Worm (Caenorhabditis elegans): ENCODE data around the gene mics-1.

The mics-1 gene

ce11 chrV:10562817-10563216 lies 15.3 kb downstream of the mics-1 start:
- no peak for TF ChIP-seq ceh-39 (tag; optimal IDR thresholded peaks at IDR 0.05)
- no peak for TF ChIP-seq blmp-1 (tag; optimal IDR thresholded peaks at IDR 0.05)
- TF ChIP-seq unc-39 (tag; optimal IDR thresholded peaks at IDR 0.05): no peak
- TF ChIP-seq tbx-8 (GFP tag; optimal IDR thresholded peaks at IDR 0.05): no peak
- no peak for TF ChIP-seq nhr-76 (tag; optimal IDR thresholded peaks at IDR 0.05)
- no peak for TF ChIP-seq lsy-2 (tag; optimal IDR thresholded peaks at IDR 0.05)
- no peak for TF ChIP-seq ham-2 (GFP tag; optimal IDR thresholded peaks at IDR 0.05)
- no peak for TF ChIP-seq sptf-1 (tag; optimal IDR thresholded peaks at IDR 0.05)
- no peak for TF ChIP-seq pha-4 (tag; optimal IDR thresholded peaks at IDR 0.05)
- TF ChIP-seq drap-1 (GFP tag; optimal IDR thresholded peaks at IDR 0.05): no peak
- no peak for TF ChIP-seq elt-1 (tag; optimal IDR thresholded peaks at IDR 0.05; ENCODE audit: borderline replicate concordance, insufficient read depth)
- no peak for TF ChIP-seq lin-13 (tag; optimal IDR thresholded peaks at IDR 0.05)
- TF ChIP-seq mab-5 (tag; optimal IDR thresholded peaks at IDR 0.05): no peak
- TF ChIP-seq zip-8 (tag; optimal IDR thresholded peaks at IDR 0.05): no peak
- TF ChIP-seq mep-1 (tag; optimal IDR thresholded peaks at IDR 0.05): no peak
- TF ChIP-seq ceh-83 (GFP tag; optimal IDR thresholded peaks at IDR 0.05): no peak
- TF ChIP-seq mls-2 (tag; optimal IDR thresholded peaks at IDR 0.05): no peak

DNA sequence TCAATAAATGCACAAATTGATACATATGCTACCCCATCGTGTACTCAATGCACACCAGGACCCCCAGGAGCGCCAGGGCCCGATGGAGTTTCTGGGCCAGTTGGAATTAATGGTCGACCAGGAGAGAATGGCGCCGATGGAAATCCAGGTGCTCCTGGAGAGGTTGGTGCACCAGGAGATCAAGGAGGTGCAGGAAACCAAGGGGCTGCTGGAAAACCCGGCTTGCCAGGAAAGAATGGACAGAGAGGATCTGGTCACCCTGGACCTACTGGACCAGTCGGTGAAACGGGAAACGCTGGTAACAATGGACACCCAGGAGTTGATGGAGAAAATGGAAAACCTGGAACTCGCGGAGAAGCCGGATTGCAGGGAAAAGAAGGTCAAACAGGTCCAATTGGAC lies 16.5 kb downstream of the mics-1 start:
- TF ChIP-seq mab-5 (tag; optimal IDR thresholded peaks at IDR 0.05) (no peak), nhr-28 (tag; optimal IDR thresholded peaks at IDR 0.05) (no peak), bed-3 (GFP tag; optimal IDR thresholded peaks at IDR 0.05) (no peak), nhr-2 (tag; optimal IDR thresholded peaks at IDR 0.05) (no peak), ces-1 (GFP tag; optimal IDR thresholded peaks at IDR 0.05) (no peak), mls-2 (tag; optimal IDR thresholded peaks at IDR 0.05) (no peak), mep-1 (tag; optimal IDR thresholded peaks at IDR 0.05) (no peak), ceh-39 (tag; optimal IDR thresholded peaks at IDR 0.05) (no peak), snpc-4 (tag; optimal IDR thresholded peaks at IDR 0.05) (no peak), lsy-2 (tag; optimal IDR thresholded peaks at IDR 0.05) (no peak), ham-2 (GFP tag; optimal IDR thresholded peaks at IDR 0.05) (no peak), elt-3 (tag; optimal IDR thresholded peaks at IDR 0.05) (no peak), sptf-1 (tag; optimal IDR thresholded peaks at IDR 0.05) (no peak), cnd-1 (tag; optimal IDR thresholded peaks at IDR 0.05) (no peak), elt-1 (tag; optimal IDR thresholded peaks at IDR 0.05; ENCODE audit: borderline replicate concordance, insufficient read depth) (no peak), nhr-12 (tag; optimal IDR thresholded peaks at IDR 0.05) (no peak)

DNA sequence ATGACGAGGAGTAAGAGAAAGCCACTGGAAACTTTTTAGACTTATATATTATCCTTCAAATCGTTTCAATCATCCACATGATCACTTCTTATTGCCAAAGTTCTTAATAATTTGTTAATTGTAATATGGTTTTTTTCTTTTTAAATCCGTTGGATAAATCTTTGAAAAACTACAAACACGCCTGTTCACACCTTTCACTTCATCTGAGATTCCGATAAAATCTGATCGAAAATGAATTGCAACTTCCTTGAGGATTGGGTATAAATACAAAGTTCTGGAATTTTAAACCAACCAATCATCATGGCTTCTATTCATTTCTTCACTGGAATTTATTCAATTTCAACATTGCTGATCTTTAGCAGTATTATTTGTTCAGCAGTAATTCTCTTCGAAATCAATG lies 17.5 kb downstream of the mics-1 start, which contains the start of gene col-152:
col-152 (plus strand) TSS at position 301 of the 400 bp plus-strand sequence.
- no peak for TF ChIP-seq drap-1 (GFP tag; optimal IDR thresholded peaks at IDR 0.05)
- TF ChIP-seq blmp-1 (tag; optimal IDR thresholded peaks at IDR 0.05): no peak
- no peak for TF ChIP-seq sptf-1 (tag; optimal IDR thresholded peaks at IDR 0.05)
- TF ChIP-seq tbx-8 (GFP tag; optimal IDR thresholded peaks at IDR 0.05): no peak
- TF ChIP-seq zip-8 (tag; optimal IDR thresholded peaks at IDR 0.05): no peak
- TF ChIP-seq mls-2 (tag; optimal IDR thresholded peaks at IDR 0.05): no peak
- no peak for TF ChIP-seq ceh-43 (GFP tag; optimal IDR thresholded peaks at IDR 0.05)
- TF ChIP-seq mep-1 (tag; optimal IDR thresholded peaks at IDR 0.05): no peak
- no peak for TF ChIP-seq sem-2 (GFP tag; optimal IDR thresholded peaks at IDR 0.05)
- TF ChIP-seq flh-1 (GFP tag; optimal IDR thresholded peaks at IDR 0.05): no peak
- no peak for TF ChIP-seq pha-4 (tag; optimal IDR thresholded peaks at IDR 0.05)

- TF ChIP-seq elt-1 (tag; optimal IDR thresholded peaks at IDR 0.05; ENCODE audit: borderline replicate concordance, insufficient read depth) (no peak), unc-62 (GFP tag; optimal IDR thresholded peaks at IDR 0.05) (no peak), ceh-83 (GFP tag; optimal IDR thresholded peaks at IDR 0.05) (no peak), nhr-2 (tag; optimal IDR thresholded peaks at IDR 0.05) (no peak), mab-5 (tag; optimal IDR thresholded peaks at IDR 0.05) (no peak), ham-2 (GFP tag; optimal IDR thresholded peaks at IDR 0.05) (no peak), unc-120 (tag; optimal IDR thresholded peaks at IDR 0.05; ENCODE audit: poor library complexity, severe bottlenecking) (no peak), zip-8 (tag; optimal IDR thresholded peaks at IDR 0.05) (no peak), M03D4.4 (tag; optimal IDR thresholded peaks at IDR 0.05) (no peak), ceh-43 (GFP tag; optimal IDR thresholded peaks at IDR 0.05) (no peak), tbx-8 (GFP tag; optimal IDR thresholded peaks at IDR 0.05) (no peak), nhr-12 (tag; optimal IDR thresholded peaks at IDR 0.05) (no peak), mep-1 (tag; optimal IDR thresholded peaks at IDR 0.05) (no peak), bed-3 (GFP tag; optimal IDR thresholded peaks at IDR 0.05) (no peak), flh-1 (GFP tag; optimal IDR thresholded peaks at IDR 0.05) (no peak)
Observed at ce11 chrV:10557676-10558075, 20.4 kb downstream of the mics-1 start, which contains the start of gene best-14. Gene best-14, plus strand, starts transcription at chrV:10557976.

DNA sequence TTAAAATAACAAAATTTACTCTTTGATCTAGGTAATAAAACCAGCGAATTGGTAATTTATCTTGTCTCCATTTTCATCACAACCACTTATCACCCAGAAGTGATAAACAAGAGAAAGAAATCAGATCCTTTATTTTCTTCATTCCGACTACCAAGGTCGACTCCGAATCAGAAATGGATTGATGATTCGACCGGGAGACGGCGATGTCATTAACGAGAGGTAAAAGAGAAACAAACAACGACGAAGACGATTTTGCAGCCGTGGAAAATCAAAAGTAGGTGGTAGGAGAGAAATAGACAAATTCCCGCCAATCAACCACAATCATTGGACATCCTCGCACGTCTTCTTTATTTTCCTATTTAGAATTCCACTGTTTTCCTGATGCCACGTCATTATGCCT lies 21.0 kb downstream of the mics-1 start:
- TF ChIP-seq flh-1 (GFP tag; optimal IDR thresholded peaks at IDR 0.05) (no peak), ham-2 (GFP tag; optimal IDR thresholded peaks at IDR 0.05) (no peak), nhr-76 (tag; optimal IDR thresholded peaks at IDR 0.05) (no peak), snpc-4 (tag; optimal IDR thresholded peaks at IDR 0.05) (no peak), lin-13 (tag; optimal IDR thresholded peaks at IDR 0.05) (no peak), ceh-39 (tag; optimal IDR thresholded peaks at IDR 0.05) (no peak), nhr-2 (tag; optimal IDR thresholded peaks at IDR 0.05) (no peak), mep-1 (tag; optimal IDR thresholded peaks at IDR 0.05) (no peak), sptf-1 (tag; optimal IDR thresholded peaks at IDR 0.05) (no peak), nhr-28 (tag; optimal IDR thresholded peaks at IDR 0.05) (no peak), ces-1 (GFP tag; optimal IDR thresholded peaks at IDR 0.05) (no peak), nhr-237 (tag; optimal IDR thresholded peaks at IDR 0.05) (no peak), ztf-11 (tag; optimal IDR thresholded peaks at IDR 0.05) (no peak), ceh-83 (GFP tag; optimal IDR thresholded peaks at IDR 0.05) (no peak), nhr-12 (tag; optimal IDR thresholded peaks at IDR 0.05) (no peak), bed-3 (GFP tag; optimal IDR thresholded peaks at IDR 0.05) (no peak)

All from whole organism, mixed stage, embryonic.